Fruit fly (Drosophila melanogaster): Measurements from ENCODE around the gene CG18302.

DNA sequence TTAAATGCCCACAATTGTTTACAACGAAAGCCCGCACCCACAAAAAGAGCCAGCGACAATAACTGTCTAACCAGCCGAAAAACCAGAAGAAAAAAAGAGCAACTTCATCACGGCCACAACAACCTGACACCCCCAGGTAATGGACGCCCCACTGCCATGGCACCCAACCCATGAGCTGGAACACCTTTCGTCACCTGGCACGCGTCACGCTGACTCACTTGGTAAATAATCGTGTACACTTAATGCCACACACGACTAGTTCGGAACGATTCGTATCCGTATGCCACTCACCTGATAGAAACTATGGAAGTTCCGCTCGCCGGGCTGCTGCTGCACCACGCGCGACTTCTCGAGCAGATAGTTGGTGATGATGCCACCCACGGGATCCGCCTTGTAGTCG is 37.8 kb upstream of the CG18302 start:
- TF ChIP-seq insv (optimal IDR thresholded peaks at IDR 0.05) (no peak), psq (optimal IDR thresholded peaks at IDR 0.05) (no peak), Sin3A (optimal IDR thresholded peaks at IDR 0.05) (no peak), Myc (optimal IDR thresholded peaks at IDR 0.05) (no peak)

Measured in Kc167 (cell line).